Fruit fly (Drosophila melanogaster): ENCODE measurements around the gene Past1.

The Past1 gene

DNA sequence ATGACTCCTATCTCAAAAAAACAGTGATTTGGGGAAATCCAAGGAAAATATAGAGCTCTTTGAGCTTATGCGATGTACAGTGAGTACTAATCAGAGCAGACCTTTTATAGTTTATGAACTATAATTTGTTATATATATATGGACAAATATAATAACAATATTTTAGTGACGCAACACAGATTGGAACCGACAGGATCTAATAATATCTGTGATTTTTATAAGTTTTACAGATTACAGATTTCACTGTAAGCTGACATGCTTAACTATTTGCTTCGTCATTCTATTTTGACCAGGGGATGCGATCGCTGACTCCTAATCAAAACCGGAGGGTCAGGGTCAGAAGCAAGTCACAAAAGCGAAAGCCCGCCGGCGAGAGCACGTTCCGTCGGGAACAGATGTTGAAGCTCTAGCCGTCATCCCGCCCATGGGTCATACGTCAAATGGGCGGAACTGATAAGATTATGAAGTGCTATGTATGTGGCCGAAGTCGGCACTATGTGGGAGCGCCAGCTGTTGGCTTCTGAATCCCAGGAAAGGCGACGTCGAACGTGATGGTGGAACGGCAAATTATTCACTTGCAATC lies 23.0 kb upstream of the Past1 start, which contains the start of gene Gnmt (continued):
- TF ChIP-seq CG18764 (GFP tag; optimal IDR thresholded peaks at IDR 0.05) (no peak), CG14667 (GFP tag; IDR thresholded peaks at IDR 0.05) (no peak), jing (GFP tag; optimal IDR thresholded peaks at IDR 0.05) (no peak), Drgx (GFP tag; IDR thresholded peaks at IDR 0.05) (no peak), CG8290 (GFP tag; optimal IDR thresholded peaks at IDR 0.05) (no peak), CG8290 (tag; optimal IDR thresholded peaks at IDR 0.05) (no peak), CG6683 (GFP tag; optimal IDR thresholded peaks at IDR 0.05) (no peak)

DNA sequence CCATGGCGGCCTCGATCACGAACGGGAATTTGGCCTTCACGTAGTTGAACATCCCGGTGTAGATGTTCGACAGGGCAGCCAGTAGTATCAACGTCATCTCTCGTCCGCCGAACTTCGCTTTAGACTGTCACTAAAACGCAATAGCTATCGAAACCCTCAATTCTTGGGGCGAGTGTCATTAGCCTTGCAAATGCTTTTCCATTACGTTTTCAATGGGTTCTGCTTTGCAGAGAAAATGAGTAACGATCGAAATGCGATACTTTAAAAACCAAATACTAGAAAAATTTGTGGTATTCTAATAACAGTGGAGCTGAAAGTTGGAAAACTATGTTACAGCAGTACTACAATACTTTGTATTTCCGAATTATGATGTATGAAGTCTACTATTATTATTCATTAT lies 21.0 kb upstream of the Past1 start, which contains the start of gene CG43630:
TSS of gene CG43630 (minus strand) at position 101 of the 400 bp plus-strand sequence.
- TF ChIP-seq trh (GFP tag; optimal IDR thresholded peaks at IDR 0.05), result no peak
- TF ChIP-seq Nf-YC (tag; optimal IDR thresholded peaks at IDR 0.05), result no peak
- TF ChIP-seq CG7839 (tag; optimal IDR thresholded peaks at IDR 0.05), result no peak
- no peak for TF ChIP-seq CG1832 (GFP tag; optimal IDR thresholded peaks at IDR 0.05)
- no peak for TF ChIP-seq Ssrp (tag; optimal IDR thresholded peaks at IDR 0.05)
- TF ChIP-seq lmd (GFP tag; IDR thresholded peaks at IDR 0.05), result no peak
- TF ChIP-seq CG14441 (GFP tag; IDR thresholded peaks at IDR 0.05), result no peak
- no peak for TF ChIP-seq D (optimal IDR thresholded peaks at IDR 0.05)
- TF ChIP-seq D (GFP tag; optimal IDR thresholded peaks at IDR 0.05), result no peak
- TF ChIP-seq CG15514 (GFP tag; optimal IDR thresholded peaks at IDR 0.05), result no peak
- TF ChIP-seq wor (GFP tag; IDR thresholded peaks at IDR 0.05), result no peak
- no peak for TF ChIP-seq zen2 (GFP tag; IDR thresholded peaks at IDR 0.05; ENCODE audit: partially characterized antibody)
- no peak for TF ChIP-seq dati (GFP tag; IDR thresholded peaks at IDR 0.05)
- no peak for TF ChIP-seq CG17802 (tag; optimal IDR thresholded peaks at IDR 0.05)
- TF ChIP-seq BtbVII (GFP tag; optimal IDR thresholded peaks at IDR 0.05), result no peak
- no peak for TF ChIP-seq lab (GFP tag; optimal IDR thresholded peaks at IDR 0.05)
- no peak for TF ChIP-seq Doc2 (GFP tag; IDR thresholded peaks at IDR 0.05)
- TF ChIP-seq ham (GFP tag; IDR thresholded peaks at IDR 0.05), result no peak

DNA sequence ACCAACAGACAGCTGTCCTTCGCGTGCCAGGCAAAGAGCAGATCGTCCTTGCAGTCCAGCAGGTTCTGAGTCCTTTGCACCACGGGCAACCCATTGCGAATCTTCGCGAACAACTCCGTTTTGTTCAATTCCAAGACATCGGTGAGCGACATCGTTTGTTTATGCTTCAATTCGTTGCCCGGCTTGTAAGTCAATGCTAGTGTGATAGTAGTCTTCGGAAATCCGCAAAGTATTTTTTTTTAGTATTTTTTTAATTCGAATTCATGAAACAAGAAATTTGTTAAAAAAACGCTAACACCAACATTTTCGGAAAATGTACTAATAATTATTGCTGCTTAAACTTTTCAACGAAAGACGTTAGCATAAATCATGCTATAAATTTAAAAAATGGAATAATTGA lies 18.3 kb upstream of the Past1 start, which contains the start of gene mbo:
TSS of gene mbo (minus strand) at position 203 of the 400 bp plus-strand sequence.
- peak; percentile 81 for TF ChIP-seq MBD-R2 (GFP tag; IDR thresholded peaks at IDR 0.05)
- peak; percentile 76 for TF ChIP-seq gfzf (GFP tag; optimal IDR thresholded peaks at IDR 0.05)
- peak; percentile 34 for TF ChIP-seq trem (tag; optimal IDR thresholded peaks at IDR 0.05)
- TF ChIP-seq Vsx1 (GFP tag; optimal IDR thresholded peaks at IDR 0.05), result no peak
- TF ChIP-seq CG9797 (GFP tag; optimal IDR thresholded peaks at IDR 0.05), result peak; percentile 55
- peak; percentile 38 for TF ChIP-seq MESR4 (GFP tag; optimal IDR thresholded peaks at IDR 0.05)
- TF ChIP-seq CG15601 (tag; optimal IDR thresholded peaks at IDR 0.05), result peak; percentile 74
- TF ChIP-seq Dp (GFP tag; optimal IDR thresholded peaks at IDR 0.05), result peak; percentile 36
- TF ChIP-seq Med (GFP tag), result peak; percentile 3
- no peak for TF ChIP-seq dpn (GFP tag; optimal IDR thresholded peaks at IDR 0.05)
- peak; percentile 85 for TF ChIP-seq stwl (tag; optimal IDR thresholded peaks at IDR 0.05)
- peak; percentile 25 for TF ChIP-seq pzg (GFP tag; optimal IDR thresholded peaks at IDR 0.05)
- TF ChIP-seq Myb (GFP tag; optimal IDR thresholded peaks at IDR 0.05), result peak; percentile 13
- no peak for TF ChIP-seq CG8290 (GFP tag; optimal IDR thresholded peaks at IDR 0.05)
- TF ChIP-seq CG8290 (tag; optimal IDR thresholded peaks at IDR 0.05), result no peak
- TF ChIP-seq E2f2 (GFP tag; IDR thresholded peaks at IDR 0.05), result peak; percentile 35; the same call in 1 of the 2 replicates
- TF ChIP-seq fd64A (GFP tag; optimal IDR thresholded peaks at IDR 0.05), result no peak

All from whole organism, embryonic.